Fruit fly (Drosophila melanogaster) whole organism, embryonic: ENCODE data around the gene CG9737.

Experiments used
- B-H2 ChIP-seq: fragments of 200-800 bp; sonication (Bioruptor generic); optimal IDR thresholded peaks from 2 replicates; lab custom pipeline; 2018; ENCODE audit warnings: missing biosample characterization, mild to moderate bottlenecking, missing genetic modification characterization
- BEAF-32 ChIP-seq: fragments of 200-800 bp; sonication (Bioruptor generic); optimal IDR thresholded peaks from 3 replicates; lab custom pipeline; 2017; ENCODE audit warnings: missing biosample characterization, missing genetic modification characterization, mild to moderate bottlenecking, moderate library complexity, missing genetic modification reagents
- CG10565 ChIP-seq: fragments of 200-800 bp; sonication (Bioruptor generic); optimal IDR thresholded peaks from 3 replicates; lab custom pipeline; 2016; ENCODE audit warnings: missing biosample characterization, mild to moderate bottlenecking, missing genetic modification characterization
- CG15269 ChIP-seq: fragments of 200-800 bp; sonication (Bioruptor generic); optimal IDR thresholded peaks from 2 replicates; lab custom pipeline; 2018; ENCODE audit warnings: missing biosample characterization, mild to moderate bottlenecking, missing genetic modification characterization, moderate library complexity
- CG15479 ChIP-seq: fragments of 200-800 bp; sonication (Bioruptor generic); optimal IDR thresholded peaks from 3 replicates; lab custom pipeline; 2019; ENCODE audit warnings: missing biosample characterization, mild to moderate bottlenecking, missing genetic modification characterization, moderate library complexity
- CG1647 ChIP-seq: fragments of 200-800 bp; sonication (Bioruptor generic); optimal IDR thresholded peaks from 3 replicates; lab custom pipeline; 2016; ENCODE audit warnings: missing biosample characterization, missing genetic modification characterization
- CG17829 ChIP-seq: fragments of 200-800 bp; optimal IDR thresholded peaks from 2 replicates; lab custom pipeline; 2019; ENCODE audit warnings: missing biosample characterization, mild to moderate bottlenecking, missing genetic modification characterization, moderate library complexity
- CG3163 ChIP-seq: fragments of 200-800 bp; sonication (Bioruptor generic); optimal IDR thresholded peaks from 3 replicates; lab custom pipeline; 2016; ENCODE audit warnings: missing biosample characterization, missing genetic modification characterization
- CG34376 ChIP-seq: fragments of 200-800 bp; sonication (Bioruptor generic); optimal IDR thresholded peaks from 2 replicates; lab custom pipeline; 2018; ENCODE audit warnings: missing biosample characterization, mild to moderate bottlenecking, missing genetic modification characterization
- CG3838 ChIP-seq: fragments of 200-800 bp; sonication (Bioruptor generic); optimal IDR thresholded peaks from 3 replicates; lab custom pipeline; 2016; ENCODE audit warnings: missing biosample characterization, missing genetic modification characterization
- CG6175 ChIP-seq: fragments of 200-800 bp; sonication (Bioruptor generic); IDR thresholded peaks from 3 replicates; pipeline ENCODE4 v1.3.6; 2022; ENCODE audit warnings: missing biosample characterization, missing genetic modification characterization
- Chrac-16 ChIP-seq: fragments of 200-800 bp; sonication (Bioruptor generic); optimal IDR thresholded peaks from 3 replicates; lab custom pipeline; 2016; ENCODE audit warnings: missing biosample characterization, missing genetic modification characterization
- CkIIα-i1 ChIP-seq: fragments of 200-800 bp; sonication (Bioruptor generic); IDR thresholded peaks from 2 replicates; pipeline ENCODE4 v1.3.6; 2022; ENCODE audit warnings: missing biosample characterization, missing genetic modification characterization
- D ChIP-seq, 2 experiments: fragments of 200-800 bp in 1 of 2; fragments of >200 bp in 1 of 2; sonication (Bioruptor generic) in 1 of 2; optimal IDR thresholded peaks; 2 replicates in 1 of 2; 3 replicates in 1 of 2; lab custom pipeline; 2017; ENCODE audit warnings: mild to moderate bottlenecking in 1 of 2, missing biosample characterization in 1 of 2, missing genetic modification characterization in 1 of 2, missing genetic modification reagents in 1 of 2
- Dbx ChIP-seq: fragments of 200-800 bp; sonication (Bioruptor generic); IDR thresholded peaks from 3 replicates; pipeline ENCODE4 v1.3.6; 2022; ENCODE audit warnings: missing biosample characterization, missing genetic modification characterization
- Deaf1 ChIP-seq: fragments of 200-800 bp; optimal IDR thresholded peaks from 3 replicates; lab custom pipeline; 2019; ENCODE audit warnings: missing biosample characterization, mild to moderate bottlenecking, missing genetic modification characterization, moderate library complexity
- Doc2 ChIP-seq: fragments of 200-800 bp; sonication (Bioruptor generic); IDR thresholded peaks from 2 replicates; pipeline ENCODE4 v1.3.6; 2022; ENCODE audit warnings: missing biosample characterization, missing genetic modification characterization
- Eip74EF ChIP-seq, 2 experiments: fragments of 200-800 bp in 1 of 2; fragments of >200 bp in 1 of 2; sonication (Bioruptor generic) in 1 of 2; optimal IDR thresholded peaks; 2 replicates each; lab custom pipeline; 2017 to 2019; ENCODE audit warnings: missing biosample characterization in 2 of 2, missing genetic modification characterization in 2 of 2, mild to moderate bottlenecking in 1 of 2, moderate library complexity in 1 of 2
- Gug ChIP-seq: fragments of 200-800 bp; sonication (Bioruptor generic); IDR thresholded peaks from 4 replicates; pipeline ENCODE4 v1.3.6; 2022; ENCODE audit warnings: missing biosample characterization, missing genetic modification characterization
- HHEX ChIP-seq: fragments of 200-800 bp; sonication (Bioruptor generic); optimal IDR thresholded peaks from 3 replicates; lab custom pipeline; 2017; ENCODE audit warnings: missing biosample characterization, mild to moderate bottlenecking, missing genetic modification characterization, missing genetic modification reagents
- HLH4C ChIP-seq: fragments of 200-800 bp; sonication (Bioruptor generic); IDR thresholded peaks from 3 replicates; pipeline ENCODE4 v1.3.6; 2022; ENCODE audit warnings: missing biosample characterization, missing genetic modification characterization; ENCODE audit not compliant: partially characterized antibody
- HLHmδ ChIP-seq: fragments of 200-800 bp; sonication (Bioruptor generic); optimal IDR thresholded peaks from 2 replicates; lab custom pipeline; 2018; ENCODE audit warnings: missing biosample characterization, mild to moderate bottlenecking, missing genetic modification characterization, moderate library complexity
- Hmx ChIP-seq: fragments of 200-800 bp; sonication (Bioruptor generic); optimal IDR thresholded peaks from 2 replicates; lab custom pipeline; 2016; ENCODE audit warnings: missing biosample characterization, missing genetic modification characterization
- Hr51 ChIP-seq, 2 experiments: fragments of 200-800 bp; sonication (Bioruptor generic); optimal IDR thresholded peaks; 2 replicates in 1 of 2; 3 replicates in 1 of 2; lab custom pipeline; 2016 to 2018; ENCODE audit warnings: missing biosample characterization in 2 of 2, missing genetic modification characterization in 2 of 2, mild to moderate bottlenecking in 1 of 2, moderate library complexity in 1 of 2
- Hr78 ChIP-seq, 2 experiments: fragments of 200-800 bp in 1 of 2; fragments of >200 bp in 1 of 2; sonication (Bioruptor generic) in 1 of 2; optimal IDR thresholded peaks; 2 replicates each; lab custom pipeline; 2017 to 2019; ENCODE audit warnings: missing biosample characterization in 2 of 2, missing genetic modification characterization in 2 of 2, mild to moderate bottlenecking in 1 of 2, moderate library complexity in 1 of 2
- Opbp ChIP-seq: fragments of 200-800 bp; sonication (Bioruptor generic); IDR thresholded peaks from 3 replicates; pipeline ENCODE4 v1.3.6; 2022; ENCODE audit warnings: missing biosample characterization, missing genetic modification characterization; ENCODE audit not compliant: partially characterized antibody
- Poxn ChIP-seq: fragments of 200-800 bp; sonication (Bioruptor generic); IDR thresholded peaks from 2 replicates; pipeline ENCODE4 v1.3.6; 2022; ENCODE audit warnings: missing biosample characterization, missing genetic modification characterization
- Spps ChIP-seq: fragments of 200-800 bp; sonication (Bioruptor generic); optimal IDR thresholded peaks from 2 replicates; lab custom pipeline; 2018; ENCODE audit warnings: missing biosample characterization, mild to moderate bottlenecking, missing genetic modification characterization
- ac ChIP-seq: fragments of 200-800 bp; sonication (Bioruptor generic); optimal IDR thresholded peaks from 3 replicates; lab custom pipeline; 2017; ENCODE audit warnings: missing biosample characterization, mild to moderate bottlenecking, missing genetic modification characterization
- amos ChIP-seq: fragments of 200-800 bp; sonication (Bioruptor generic); IDR thresholded peaks from 2 replicates; pipeline ENCODE4 v1.3.6; 2022; ENCODE audit warnings: missing biosample characterization, missing genetic modification characterization; ENCODE audit not compliant: partially characterized antibody
- aop ChIP-seq: fragments of 200-800 bp; sonication (Bioruptor generic); IDR thresholded peaks from 2 replicates; pipeline ENCODE4 v1.3.6; 2022; ENCODE audit warnings: missing biosample characterization, missing genetic modification characterization
- bbx ChIP-seq: fragments of 200-800 bp; sonication (Bioruptor generic); IDR thresholded peaks from 2 replicates; pipeline ENCODE4 v1.3.6; 2022; ENCODE audit warnings: missing biosample characterization, missing genetic modification characterization; ENCODE audit not compliant: partially characterized antibody
- corto ChIP-seq: fragments of 200-800 bp; sonication (Bioruptor generic); optimal IDR thresholded peaks from 2 replicates; lab custom pipeline; 2016; ENCODE audit warnings: missing biosample characterization, mild to moderate bottlenecking, missing genetic modification characterization, moderate library complexity
- crol ChIP-seq: fragments of 200-800 bp; sonication (Bioruptor generic); IDR thresholded peaks from 2 replicates; pipeline ENCODE4 v1.3.6; 2022; ENCODE audit warnings: missing biosample characterization, missing genetic modification characterization
- en ChIP-seq: fragments of 200-800 bp; sonication (Bioruptor generic); optimal IDR thresholded peaks from 2 replicates; lab custom pipeline; 2016; ENCODE audit warnings: missing biosample characterization, missing genetic modification characterization
- fd96Cb ChIP-seq: fragments of 200-800 bp; sonication (Bioruptor generic); optimal IDR thresholded peaks from 2 replicates; lab custom pipeline; 2018; ENCODE audit warnings: missing biosample characterization, mild to moderate bottlenecking, missing genetic modification characterization, moderate library complexity
- gcm2 ChIP-seq: fragments of 200-800 bp; sonication (Bioruptor generic); optimal IDR thresholded peaks from 2 replicates; lab custom pipeline; 2016; ENCODE audit warnings: missing biosample characterization, missing genetic modification characterization
- gfzf ChIP-seq: fragments of 200-800 bp; sonication (Bioruptor generic); optimal IDR thresholded peaks from 2 replicates; lab custom pipeline; 2016; ENCODE audit warnings: missing biosample characterization, mild to moderate bottlenecking, missing genetic modification characterization, moderate library complexity
- gsb ChIP-seq: fragments of 200-800 bp; sonication (Bioruptor generic); IDR thresholded peaks from 2 replicates; pipeline ENCODE4 v1.3.6; 2022; ENCODE audit warnings: missing biosample characterization, missing genetic modification characterization
- mirr ChIP-seq: fragments of 200-800 bp; sonication (Bioruptor generic); optimal IDR thresholded peaks from 3 replicates; lab custom pipeline; 2018; ENCODE audit warnings: missing biosample characterization, mild to moderate bottlenecking, missing genetic modification characterization
- peb ChIP-seq: fragments of 200-800 bp; sonication (Bioruptor generic); IDR thresholded peaks from 2 replicates; pipeline ENCODE4 v1.3.6; 2022; ENCODE audit warnings: missing biosample characterization, missing genetic modification characterization
- pros ChIP-seq: fragments of 200-800 bp; sonication (Bioruptor generic); optimal IDR thresholded peaks from 3 replicates; lab custom pipeline; 2019; ENCODE audit warnings: missing biosample characterization, mild to moderate bottlenecking, missing genetic modification characterization, moderate library complexity
- stwl ChIP-seq: fragments of 200-800 bp; sonication (Bioruptor generic); optimal IDR thresholded peaks from 3 replicates; lab custom pipeline; 2018; ENCODE audit warnings: missing biosample characterization, mild to moderate bottlenecking, missing genetic modification characterization, moderate library complexity
- tap ChIP-seq: fragments of 200-800 bp; optimal IDR thresholded peaks from 3 replicates; lab custom pipeline; 2019; ENCODE audit warnings: missing biosample characterization, mild to moderate bottlenecking, missing genetic modification characterization, moderate library complexity
- tin ChIP-seq: fragments of 200-800 bp; sonication (Bioruptor generic); optimal IDR thresholded peaks from 3 replicates; lab custom pipeline; 2016; ENCODE audit warnings: missing biosample characterization, missing genetic modification characterization
- tll ChIP-seq, 2 experiments: fragments of 200-800 bp in 1 of 2; fragments of >200 bp in 1 of 2; sonication (Bioruptor generic) in 1 of 2; optimal IDR thresholded peaks; 2 replicates each; lab custom pipeline; 2017 to 2019; ENCODE audit warnings: missing biosample characterization in 2 of 2, missing genetic modification characterization in 2 of 2, mild to moderate bottlenecking in 1 of 2, moderate library complexity in 1 of 2
- twi ChIP-seq: fragments of 200-800 bp; optimal IDR thresholded peaks from 2 replicates; lab custom pipeline; 2019; ENCODE audit warnings: missing biosample characterization, mild to moderate bottlenecking, missing genetic modification characterization, moderate library complexity
- vvl ChIP-seq: fragments of 200-800 bp; sonication (Bioruptor generic); IDR thresholded peaks from 2 replicates; pipeline ENCODE4 v1.3.6; 2022; ENCODE audit warnings: missing biosample characterization, missing genetic modification characterization
- zen ChIP-seq: fragments of 200-800 bp; sonication (Bioruptor generic); optimal IDR thresholded peaks from 3 replicates; lab custom pipeline; 2018; ENCODE audit warnings: missing biosample characterization, mild to moderate bottlenecking, missing genetic modification characterization, moderate library complexity

CG9737 gene

dm6 chr3R:30243262-30243815 is at the start of gene CG9737 (continued):
- TF ChIP-seq amos (GFP tag; lab: Robert Waterston, UW) (peak; percentile 32; the same call in 1 of the 2 replicates), ac (no peak), Chrac-16 (no peak), Hr78 (GFP tag; optimal IDR thresholded peaks at IDR 0.05; lab: Kevin White, UChicago) (peak in 1 of 2 experiments; percentile 73), gcm2 (GFP tag; lab: Kevin White, UChicago) (no peak), corto (GFP tag; lab: Kevin White, UChicago) (no peak), CG6175 (GFP tag; lab: Robert Waterston, UW) (no peak), tap (tag; lab: Kevin White, UChicago) (no peak), CG17829 (tag; lab: Kevin White, UChicago) (no peak), Opbp (GFP tag; lab: Robert Waterston, UW) (no peak), twi (no peak), CG3838 (GFP tag; lab: Kevin White, UChicago) (no peak), mirr (GFP tag; lab: Kevin White, UChicago) (peak; percentile 11), D (optimal IDR thresholded peaks at IDR 0.05; lab: Kevin White, UChicago) (no peak), D (GFP tag; optimal IDR thresholded peaks at IDR 0.05; lab: Kevin White, UChicago) (no peak), Doc2 (GFP tag; lab: Robert Waterston, UW) (no peak), en (GFP tag; lab: Kevin White, UChicago) (no peak), HHEX (peak; percentile 14), vvl (GFP tag; lab: Robert Waterston, UW) (no peak), bbx (GFP tag; lab: Robert Waterston, UW) (no peak), CG3163 (GFP tag; lab: Kevin White, UChicago) (no peak), gfzf (GFP tag; lab: Kevin White, UChicago) (no peak), CG10565 (GFP tag; lab: Kevin White, UChicago) (no peak), CG15269 (tag; lab: Kevin White, UChicago) (peak; percentile 68), Gug (GFP tag; lab: Robert Waterston, UW) (no peak), peb (GFP tag; lab: Robert Waterston, UW) (no peak), HLH4C (GFP tag; lab: Robert Waterston, UW) (no peak), aop (GFP tag; lab: Robert Waterston, UW) (no peak), B-H2 (GFP tag; lab: Kevin White, UChicago) (no peak), Spps (tag; lab: Kevin White, UChicago) (no peak), Eip74EF (GFP tag; optimal IDR thresholded peaks at IDR 0.05; lab: Kevin White, UChicago) (peak in 1 of 2 experiments; percentile 81), zen (tag; lab: Kevin White, UChicago) (no peak), CG1647 (no peak), Hmx (no peak), CkIIα-i1 (GFP tag; lab: Robert Waterston, UW) (no peak), fd96Cb (tag; lab: Kevin White, UChicago) (no peak), CG34376 (peak; percentile 5), pros (peak; percentile 99), tll (GFP tag; optimal IDR thresholded peaks at IDR 0.05; lab: Kevin White, UChicago) (no peak), stwl (tag; lab: Kevin White, UChicago) (no peak), crol (GFP tag; lab: Robert Waterston, UW) (no peak), gsb (no peak), Hr51 (GFP tag; optimal IDR thresholded peaks at IDR 0.05; lab: Kevin White, UChicago) (no peak), CG15479 (GFP tag; lab: Kevin White, UChicago) (no peak), Deaf1 (tag; lab: Kevin White, UChicago) (peak; percentile 92), tin (no peak), Dbx (no peak), BEAF-32 (no peak), HLHmδ (peak; percentile 79), Poxn (no peak)
